Fruit fly (Drosophila melanogaster): ENCODE results near the gene Rpt3.

Rpt3 gene

DNA sequence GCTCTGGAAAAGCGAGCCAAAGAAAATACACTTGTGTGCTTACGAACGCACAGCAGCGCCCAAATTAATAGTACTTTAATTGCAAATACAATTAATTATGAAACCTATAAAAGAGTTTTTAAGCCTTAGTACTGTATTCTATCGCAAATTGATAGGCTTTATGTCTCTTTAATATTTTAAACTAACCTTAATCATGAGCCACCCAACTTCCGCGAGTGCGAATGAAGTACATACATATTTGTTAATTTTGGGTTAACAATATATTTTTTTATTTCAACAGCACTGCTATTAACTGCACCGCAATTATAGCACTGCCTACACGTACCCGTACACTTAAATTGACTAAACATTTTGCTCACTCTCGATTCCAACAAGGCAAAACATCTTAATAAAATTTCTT lies 43.7 kb upstream of the Rpt3 start (continued):
- no peak for TF ChIP-seq Lpt (GFP tag; optimal IDR thresholded peaks at IDR 0.05)
- peak; percentile 62 for TF ChIP-seq CG7839 (tag; optimal IDR thresholded peaks at IDR 0.05)
- peak; percentile 73 for TF ChIP-seq Ets65A (GFP tag)
- TF ChIP-seq CG17912 (GFP tag; optimal IDR thresholded peaks at IDR 0.05), result no peak
- TF ChIP-seq CG18476 (GFP tag; optimal IDR thresholded peaks at IDR 0.05), result peak; percentile 9
- TF ChIP-seq Adf1 (GFP tag; IDR thresholded peaks at IDR 0.05), result no peak
- TF ChIP-seq CG15011 (GFP tag; optimal IDR thresholded peaks at IDR 0.05), result peak; percentile 7
- TF ChIP-seq ase (GFP tag; IDR thresholded peaks at IDR 0.05), result no peak
- TF ChIP-seq Ada2b (GFP tag; IDR thresholded peaks at IDR 0.05), result no peak
- TF ChIP-seq CG12236 (GFP tag; optimal IDR thresholded peaks at IDR 0.05), result no peak
- 0 out of 2 replicates have a peak, but pooled peaks have one; percentile 14 for TF ChIP-seq klu (GFP tag; IDR thresholded peaks at IDR 0.05)
- no peak for TF ChIP-seq CG2678 (tag; optimal IDR thresholded peaks at IDR 0.05)
- TF ChIP-seq CG6654 (GFP tag; optimal IDR thresholded peaks at IDR 0.05), result no peak
- TF ChIP-seq Dref (GFP tag; IDR thresholded peaks at IDR 0.05), result no peak
- peak; percentile 49 for TF ChIP-seq BtbVII (GFP tag; optimal IDR thresholded peaks at IDR 0.05)
- TF ChIP-seq sqz (GFP tag; optimal IDR thresholded peaks at IDR 0.05), result no peak
- no peak for TF ChIP-seq Hr78 (GFP tag; optimal IDR thresholded peaks at IDR 0.05)
- no peak for TF ChIP-seq CG32772 (GFP tag; IDR thresholded peaks at IDR 0.05)
- no peak for TF ChIP-seq pan (optimal IDR thresholded peaks at IDR 0.05)
- TF ChIP-seq pan (GFP tag; optimal IDR thresholded peaks at IDR 0.05 in 1 of 2, IDR thresholded peaks at IDR 0.05 in 1 of 2), result no peak
- TF ChIP-seq gem (tag; optimal IDR thresholded peaks at IDR 0.05), result peak; percentile 75
- no peak for TF ChIP-seq dm (GFP tag; optimal IDR thresholded peaks at IDR 0.05)
- peak in 1 of 2 experiments; percentile 51 for TF ChIP-seq bsh (GFP tag; optimal IDR thresholded peaks at IDR 0.05)
- no peak for TF ChIP-seq CG11398 (GFP tag; optimal IDR thresholded peaks at IDR 0.05)
- no peak for TF ChIP-seq abd-A (tag; optimal IDR thresholded peaks at IDR 0.05)
- no peak for TF ChIP-seq gfzf (GFP tag; optimal IDR thresholded peaks at IDR 0.05)
- no peak for TF ChIP-seq B-H1 (GFP tag; IDR thresholded peaks at IDR 0.05)
- no peak for TF ChIP-seq pita (GFP tag; optimal IDR thresholded peaks at IDR 0.05)
- no peak for TF ChIP-seq cas (GFP tag; IDR thresholded peaks at IDR 0.05)
- peak; percentile 33 for TF ChIP-seq CG18619 (GFP tag; optimal IDR thresholded peaks at IDR 0.05)
- peak; percentile 0 for TF ChIP-seq chn (GFP tag; optimal IDR thresholded peaks at IDR 0.05)
- TF ChIP-seq ap (GFP tag; IDR thresholded peaks at IDR 0.05), result no peak
- TF ChIP-seq gce (GFP tag; IDR thresholded peaks at IDR 0.05), result 0 out of 3 replicates have a peak, but pooled peaks have one; percentile 24
- TF ChIP-seq CkIIα-i1 (GFP tag; IDR thresholded peaks at IDR 0.05), result no peak
- no peak for TF ChIP-seq CG17186 (GFP tag; optimal IDR thresholded peaks at IDR 0.05)
- TF ChIP-seq az2 (GFP tag; optimal IDR thresholded peaks at IDR 0.05), result peak; percentile 7
- TF ChIP-seq CG14014 (GFP tag; IDR thresholded peaks at IDR 0.05), result peak; percentile 10; the same call in 1 of the 2 replicates
- TF ChIP-seq hkb (optimal IDR thresholded peaks at IDR 0.05), result no peak
- TF ChIP-seq hkb (GFP tag; IDR thresholded peaks at IDR 0.05), result no peak; the same call in none of the 2 replicates
- TF ChIP-seq ato (GFP tag; IDR thresholded peaks at IDR 0.05; ENCODE audit: partially characterized antibody), result no peak
- no peak for TF ChIP-seq CG6175 (GFP tag; IDR thresholded peaks at IDR 0.05)
- TF ChIP-seq CG34422 (GFP tag; IDR thresholded peaks at IDR 0.05), result no peak
- no peak for TF ChIP-seq slou (GFP tag; optimal IDR thresholded peaks at IDR 0.05)
- TF ChIP-seq pho (GFP tag; optimal IDR thresholded peaks at IDR 0.05), result peak; percentile 13
- TF ChIP-seq caup (GFP tag; optimal IDR thresholded peaks at IDR 0.05; ENCODE audit: severe bottlenecking), result peak; percentile 61
- no peak for TF ChIP-seq Elba2 (GFP tag; optimal IDR thresholded peaks at IDR 0.05)
- TF ChIP-seq al (GFP tag; IDR thresholded peaks at IDR 0.05), result no peak
- TF ChIP-seq CG2129 (GFP tag; IDR thresholded peaks at IDR 0.05; ENCODE audit: partially characterized antibody), result no peak
- no peak for TF ChIP-seq disco-r (GFP tag; optimal IDR thresholded peaks at IDR 0.05)
- no peak for TF ChIP-seq CG1603 (tag; optimal IDR thresholded peaks at IDR 0.05)
- no peak for TF ChIP-seq HLHmδ (GFP tag; optimal IDR thresholded peaks at IDR 0.05)
- TF ChIP-seq CG9609 (GFP tag; optimal IDR thresholded peaks at IDR 0.05), result no peak
